Worm (Caenorhabditis elegans): ENCODE measurements around the gene nhr-56.
"Not testable (repeated sequence)": the region's sequence is repeated elsewhere in the genome, so short reads cannot be mapped to it uniquely, and the experiment has no call there.

nhr-56 gene

ce11 chrV:2238012-2238411 lies 19.2 kb downstream of the nhr-56 start:
- TF ChIP-seq med-1 (GFP tag; optimal IDR thresholded peaks at IDR 0.05; ENCODE audit: insufficient read depth), result no peak
- no peak for TF ChIP-seq T22C8.4 (GFP tag; IDR thresholded peaks at IDR 0.05)
- TF ChIP-seq cog-1 (tag; optimal IDR thresholded peaks at IDR 0.05), result no peak
- TF ChIP-seq ztf-29 (GFP tag; IDR thresholded peaks at IDR 0.05), result no peak
- TF ChIP-seq tab-1 (GFP tag; IDR thresholded peaks at IDR 0.05), result no peak
- TF ChIP-seq klf-2 (GFP tag; conservative IDR thresholded peaks at IDR 0.05), result no peak
- TF ChIP-seq flt-1 (GFP tag; IDR thresholded peaks at IDR 0.05), result no peak
- TF ChIP-seq ztf-23 (GFP tag; IDR thresholded peaks at IDR 0.05), result no peak
- TF ChIP-seq ref-1 (GFP tag; conservative IDR thresholded peaks at IDR 0.05), result no peak

- TF ChIP-seq med-1 (GFP tag; optimal IDR thresholded peaks at IDR 0.05; ENCODE audit: insufficient read depth) (no peak), flt-1 (GFP tag; IDR thresholded peaks at IDR 0.05) (no peak), T22C8.4 (GFP tag; IDR thresholded peaks at IDR 0.05) (no peak), ref-1 (GFP tag; conservative IDR thresholded peaks at IDR 0.05) (no peak), ztf-23 (GFP tag; IDR thresholded peaks at IDR 0.05) (no peak), cog-1 (tag; optimal IDR thresholded peaks at IDR 0.05) (no peak), tab-1 (GFP tag; IDR thresholded peaks at IDR 0.05) (no peak), ztf-29 (GFP tag; IDR thresholded peaks at IDR 0.05) (no peak)
Measured at ce11 chrV:2242630-2243029, 23.8 kb downstream of the nhr-56 start, which contains the start of gene cyp-33C3. Gene cyp-33C3 (plus strand): TSS chrV:2242778.

ce11 chrV:2244751-2245150 lies 25.9 kb downstream of the nhr-56 start, which contains the start of gene cyp-33C5:
Gene cyp-33C5 (plus strand): TSS chrV:2245004.
- no peak for TF ChIP-seq tab-1 (GFP tag; IDR thresholded peaks at IDR 0.05)
- TF ChIP-seq cog-1 (tag; optimal IDR thresholded peaks at IDR 0.05), result no peak
- no peak for TF ChIP-seq med-1 (GFP tag; optimal IDR thresholded peaks at IDR 0.05; ENCODE audit: insufficient read depth)
- no peak for TF ChIP-seq ztf-29 (GFP tag; IDR thresholded peaks at IDR 0.05)
- TF ChIP-seq flt-1 (GFP tag; IDR thresholded peaks at IDR 0.05), result no peak
- no peak for TF ChIP-seq ztf-23 (GFP tag; IDR thresholded peaks at IDR 0.05)
- TF ChIP-seq T22C8.4 (GFP tag; IDR thresholded peaks at IDR 0.05), result no peak

ce11 chrV:2249310-2249709 lies 30.5 kb downstream of the nhr-56 start, which contains the start of gene cyp-33C6:
Gene cyp-33C6 (minus strand): TSS chrV:2249410.
- TF ChIP-seq flt-1 (GFP tag; IDR thresholded peaks at IDR 0.05), result no peak
- no peak for TF ChIP-seq ztf-29 (GFP tag; IDR thresholded peaks at IDR 0.05)
- TF ChIP-seq klf-2 (GFP tag; conservative IDR thresholded peaks at IDR 0.05), result no peak
- TF ChIP-seq T22C8.4 (GFP tag; IDR thresholded peaks at IDR 0.05), result no peak
- TF ChIP-seq med-1 (GFP tag; optimal IDR thresholded peaks at IDR 0.05; ENCODE audit: insufficient read depth), result no peak
- no peak for TF ChIP-seq cog-1 (tag; optimal IDR thresholded peaks at IDR 0.05)
- TF ChIP-seq ref-1 (GFP tag; conservative IDR thresholded peaks at IDR 0.05), result no peak
- no peak for TF ChIP-seq ztf-23 (GFP tag; IDR thresholded peaks at IDR 0.05)
- TF ChIP-seq tab-1 (GFP tag; IDR thresholded peaks at IDR 0.05), result no peak

ce11 chrV:2250126-2250590 lies 31.4 kb downstream of the nhr-56 start, which contains the start of gene cyp-33C7:
Gene cyp-33C7 (plus strand): TSS chrV:2250540.
- no peak for TF ChIP-seq cog-1 (tag; optimal IDR thresholded peaks at IDR 0.05)
- no peak for TF ChIP-seq med-1 (GFP tag; optimal IDR thresholded peaks at IDR 0.05; ENCODE audit: insufficient read depth)
- no peak for TF ChIP-seq flt-1 (GFP tag; IDR thresholded peaks at IDR 0.05)
- TF ChIP-seq ztf-23 (GFP tag; IDR thresholded peaks at IDR 0.05), result no peak
- no peak for TF ChIP-seq tab-1 (GFP tag; IDR thresholded peaks at IDR 0.05)
- TF ChIP-seq ref-1 (GFP tag; conservative IDR thresholded peaks at IDR 0.05), result no peak
- TF ChIP-seq klf-2 (GFP tag; conservative IDR thresholded peaks at IDR 0.05), result no peak
- TF ChIP-seq ztf-29 (GFP tag; IDR thresholded peaks at IDR 0.05), result no peak
- TF ChIP-seq T22C8.4 (GFP tag; IDR thresholded peaks at IDR 0.05), result no peak

- TF ChIP-seq flt-1 (GFP tag; IDR thresholded peaks at IDR 0.05) (no peak), cog-1 (tag; optimal IDR thresholded peaks at IDR 0.05) (no peak), med-1 (GFP tag; optimal IDR thresholded peaks at IDR 0.05; ENCODE audit: insufficient read depth) (no peak), ztf-29 (GFP tag; IDR thresholded peaks at IDR 0.05) (no peak), tab-1 (GFP tag; IDR thresholded peaks at IDR 0.05) (no peak), klf-2 (GFP tag; conservative IDR thresholded peaks at IDR 0.05) (no peak), ref-1 (GFP tag; conservative IDR thresholded peaks at IDR 0.05) (no peak), ztf-23 (GFP tag; IDR thresholded peaks at IDR 0.05) (no peak), T22C8.4 (GFP tag; IDR thresholded peaks at IDR 0.05) (no peak)
Measured at ce11 chrV:2251774-2252173, 33.0 kb downstream of the nhr-56 start.

- TF ChIP-seq flt-1 (GFP tag; IDR thresholded peaks at IDR 0.05) (no peak), cog-1 (tag; optimal IDR thresholded peaks at IDR 0.05) (no peak), tab-1 (GFP tag; IDR thresholded peaks at IDR 0.05) (no peak), klf-2 (GFP tag; conservative IDR thresholded peaks at IDR 0.05) (no peak), ztf-23 (GFP tag; IDR thresholded peaks at IDR 0.05) (no peak), T22C8.4 (GFP tag; IDR thresholded peaks at IDR 0.05) (no peak), ref-1 (GFP tag; conservative IDR thresholded peaks at IDR 0.05) (no peak), med-1 (GFP tag; optimal IDR thresholded peaks at IDR 0.05; ENCODE audit: insufficient read depth) (no peak), ztf-29 (GFP tag; IDR thresholded peaks at IDR 0.05) (no peak)
Measured at ce11 chrV:2254553-2255124, 35.8 kb downstream of the nhr-56 start, which contains the start of gene str-253. Gene str-253 (minus strand): TSS chrV:2254603.

- not testable (repeated sequence) for TF ChIP-seq ztf-23 (GFP tag; IDR thresholded peaks at IDR 0.05); ref-1 (GFP tag; conservative IDR thresholded peaks at IDR 0.05); flt-1 (GFP tag; IDR thresholded peaks at IDR 0.05)
Measured at ce11 chrV:2255191-2255590, 36.4 kb downstream of the nhr-56 start, which contains the start of gene F41B5.1. Gene F41B5.1 (plus strand): TSS chrV:2255533.

- no peak for TF ChIP-seq ref-1 (GFP tag; conservative IDR thresholded peaks at IDR 0.05)
- TF ChIP-seq ztf-29 (GFP tag; IDR thresholded peaks at IDR 0.05), result no peak
Measured at ce11 chrV:2259750-2260149, 40.9 kb downstream of the nhr-56 start, which contains the start of gene nhr-182. Gene nhr-182 (minus strand): TSS chrV:2259927.

- TF ChIP-seq T22C8.4 (GFP tag; IDR thresholded peaks at IDR 0.05) (no peak), klf-2 (GFP tag; conservative IDR thresholded peaks at IDR 0.05) (no peak), tab-1 (GFP tag; IDR thresholded peaks at IDR 0.05) (no peak), cog-1 (tag; optimal IDR thresholded peaks at IDR 0.05) (no peak), ztf-29 (GFP tag; IDR thresholded peaks at IDR 0.05) (no peak), flt-1 (GFP tag; IDR thresholded peaks at IDR 0.05) (no peak), ztf-23 (GFP tag; IDR thresholded peaks at IDR 0.05) (no peak), ref-1 (GFP tag; conservative IDR thresholded peaks at IDR 0.05) (no peak)
Measured at ce11 chrV:2260660-2261059, 41.9 kb downstream of the nhr-56 start, which contains the start of gene F41B5.12. Gene F41B5.12 (plus strand): TSS chrV:2260960.

Measured in whole organism, midembryonic.